Fruit fly (Drosophila melanogaster) whole organism: ENCODE measurements around the gene CG12522.

ENCODE experiments used
- CG8478 ChIP-seq: fragments of >200 bp; optimal IDR thresholded peaks from 2 replicates; lab custom pipeline; 2018; ENCODE audit warnings: inconsistent platforms
- Dll ChIP-seq: fragments of >200 bp; optimal IDR thresholded peaks from 2 replicates; lab custom pipeline; 2017
- EcR ChIP-seq, 2 experiments: fragments of >200 bp; optimal IDR thresholded peaks; 2 replicates each; lab custom pipeline; 2017; ENCODE audit warnings: missing biosample characterization in 2 of 2, missing genetic modification characterization in 2 of 2, missing genetic modification reagents in 2 of 2
- pan ChIP-seq: fragments of >200 bp; optimal IDR thresholded peaks from 2 replicates; lab custom pipeline; 2017
- psq ChIP-seq: fragments of >200 bp; optimal IDR thresholded peaks from 2 replicates; lab custom pipeline; 2017
- usp ChIP-seq: fragments of >200 bp; optimal IDR thresholded peaks from 2 replicates; lab custom pipeline; 2017; ENCODE audit warnings: missing biosample characterization, missing genetic modification characterization, mixed read lengths

Gene CG12522

DNA sequence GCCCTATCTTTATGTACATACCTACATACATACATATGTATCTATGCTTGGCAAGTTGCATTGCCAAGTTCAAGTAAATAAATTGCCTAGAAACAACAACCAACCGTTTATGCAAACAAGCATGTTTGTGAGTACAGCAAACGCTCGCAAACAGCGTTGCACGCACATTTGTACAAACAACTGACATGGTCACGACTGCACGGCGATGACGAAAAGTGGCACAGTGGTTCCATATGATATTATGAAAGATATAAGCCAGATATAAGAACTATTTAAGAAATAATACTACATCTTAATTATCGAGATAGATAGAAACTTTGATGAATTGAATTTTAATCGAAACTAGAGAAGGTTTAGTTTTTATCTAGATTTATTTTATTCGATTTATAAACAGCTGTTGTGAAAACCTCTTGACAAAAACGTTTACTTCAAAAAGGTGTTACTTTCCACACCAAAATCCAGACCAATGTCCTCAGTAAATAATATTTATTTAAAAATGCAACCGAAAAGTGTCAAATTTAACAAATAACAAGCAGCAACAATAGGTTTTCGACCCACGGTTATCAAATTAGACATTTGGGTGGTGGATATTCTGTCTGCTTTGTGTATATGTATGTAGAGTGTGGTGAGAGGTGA is 18.1 kb upstream of the CG12522 start:
- TF ChIP-seq psq (lab: Kevin White, UChicago) (no peak), usp (GFP tag; lab: Kevin White, UChicago) (no peak), Dll (no peak), pan (no peak), CG8478 (lab: Kevin White, UChicago) (no peak), EcR (GFP tag; optimal IDR thresholded peaks at IDR 0.05; lab: Kevin White, UChicago) (no peak)

DNA sequence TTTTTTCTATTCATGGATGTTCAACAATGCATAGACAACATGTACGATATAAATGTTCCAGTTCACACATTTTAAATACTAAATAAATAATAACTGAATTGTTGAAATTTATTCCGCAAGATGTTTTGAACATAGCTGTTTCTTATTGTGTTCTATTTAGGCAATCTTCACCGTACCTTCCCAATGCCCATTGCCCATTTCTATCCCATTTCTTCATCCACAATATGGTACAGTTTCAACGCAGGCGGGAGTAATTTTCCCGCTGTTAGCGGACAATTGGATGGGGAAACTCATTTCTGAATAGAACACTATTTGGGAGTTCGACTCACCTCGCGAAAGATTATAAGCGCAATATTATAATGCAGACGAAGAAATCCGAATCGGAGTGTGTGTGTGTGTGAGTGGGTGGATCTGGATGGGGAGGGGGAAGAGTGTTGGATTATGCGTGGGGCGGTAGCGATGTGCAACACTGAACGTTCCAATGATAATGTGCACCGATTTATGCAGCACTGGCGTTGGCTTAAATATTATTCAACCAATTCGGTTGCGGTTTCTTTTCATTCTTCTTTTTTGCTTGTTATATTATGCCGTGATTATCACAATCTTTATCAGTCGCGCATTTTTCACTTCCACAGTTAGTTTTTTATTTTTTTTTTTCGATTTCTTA is 16.0 kb upstream of the CG12522 start:
- TF ChIP-seq pan (no peak), usp (GFP tag; lab: Kevin White, UChicago) (no peak), CG8478 (lab: Kevin White, UChicago) (no peak), psq (lab: Kevin White, UChicago) (no peak), Dll (no peak), EcR (GFP tag; optimal IDR thresholded peaks at IDR 0.05; lab: Kevin White, UChicago) (no peak)

DNA sequence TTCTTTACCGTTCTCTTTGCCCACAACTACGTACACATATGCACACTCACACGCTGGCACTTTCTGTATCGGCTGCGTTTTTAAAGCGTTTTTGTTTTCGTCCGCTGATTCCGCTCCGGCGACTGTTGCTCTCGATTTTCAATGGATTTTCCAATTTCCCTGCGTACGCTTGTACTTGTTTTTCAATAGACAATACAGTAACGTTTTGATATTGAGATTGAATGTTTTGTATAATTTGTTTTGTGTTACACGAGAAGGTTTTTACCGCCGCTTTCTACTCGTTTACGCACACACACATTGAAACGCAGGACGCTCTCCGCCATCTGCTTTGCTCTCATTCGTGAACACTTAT is 15.4 kb upstream of the CG12522 start:
- TF ChIP-seq usp (GFP tag; lab: Kevin White, UChicago) (no peak), Dll (no peak), EcR (GFP tag; optimal IDR thresholded peaks at IDR 0.05; lab: Kevin White, UChicago) (no peak), psq (lab: Kevin White, UChicago) (no peak), pan (no peak), CG8478 (lab: Kevin White, UChicago) (no peak)

DNA sequence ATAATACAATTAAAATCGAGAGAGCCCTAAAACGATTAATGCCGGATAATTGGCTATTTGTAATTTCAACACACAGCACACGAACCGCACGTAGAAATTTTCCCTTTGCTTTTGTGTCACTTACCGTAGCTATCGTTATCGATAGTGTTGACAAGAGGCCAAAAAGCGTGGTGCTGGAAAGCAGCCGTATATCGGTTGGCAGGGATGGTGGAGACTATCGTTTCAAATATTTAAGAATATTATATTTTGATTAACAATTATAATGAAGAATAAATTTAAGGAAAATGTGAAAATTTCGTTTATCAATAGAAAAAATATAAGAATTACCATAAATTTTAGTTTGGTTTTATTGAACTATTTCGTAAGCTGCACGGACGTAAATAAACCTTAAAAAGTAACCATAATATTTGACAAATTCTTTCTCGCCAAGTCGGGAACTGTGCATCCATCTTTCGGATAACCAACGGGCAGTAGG is 15.0 kb upstream of the CG12522 start, which contains the start of gene JIL-1:
Gene JIL-1 (minus strand): TSS at position 148 of the 475 bp plus-strand sequence.
- no peak for TF ChIP-seq usp (GFP tag; lab: Kevin White, UChicago)
- no peak for TF ChIP-seq psq (lab: Kevin White, UChicago)

DNA sequence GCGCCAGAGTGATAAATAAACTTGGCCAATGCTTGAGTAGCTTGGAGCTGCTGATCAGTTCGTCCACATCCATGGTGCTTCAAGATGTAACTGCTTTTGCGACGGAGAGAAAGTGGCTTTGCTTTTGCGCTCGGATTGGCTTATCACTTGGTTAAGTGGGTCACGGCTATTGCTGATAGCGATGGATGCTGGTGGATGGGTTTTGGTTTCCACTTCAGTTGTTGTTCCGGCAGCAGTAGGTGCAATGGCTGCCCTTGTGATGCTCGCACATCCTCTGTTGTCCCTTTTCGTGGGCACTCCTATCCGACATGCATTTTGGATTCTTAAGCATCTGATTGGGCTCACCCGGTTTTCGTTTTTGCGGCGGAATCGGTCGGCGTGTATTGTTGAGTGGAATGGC is 13.8 kb upstream of the CG12522 start:
- no peak for TF ChIP-seq Dll

DNA sequence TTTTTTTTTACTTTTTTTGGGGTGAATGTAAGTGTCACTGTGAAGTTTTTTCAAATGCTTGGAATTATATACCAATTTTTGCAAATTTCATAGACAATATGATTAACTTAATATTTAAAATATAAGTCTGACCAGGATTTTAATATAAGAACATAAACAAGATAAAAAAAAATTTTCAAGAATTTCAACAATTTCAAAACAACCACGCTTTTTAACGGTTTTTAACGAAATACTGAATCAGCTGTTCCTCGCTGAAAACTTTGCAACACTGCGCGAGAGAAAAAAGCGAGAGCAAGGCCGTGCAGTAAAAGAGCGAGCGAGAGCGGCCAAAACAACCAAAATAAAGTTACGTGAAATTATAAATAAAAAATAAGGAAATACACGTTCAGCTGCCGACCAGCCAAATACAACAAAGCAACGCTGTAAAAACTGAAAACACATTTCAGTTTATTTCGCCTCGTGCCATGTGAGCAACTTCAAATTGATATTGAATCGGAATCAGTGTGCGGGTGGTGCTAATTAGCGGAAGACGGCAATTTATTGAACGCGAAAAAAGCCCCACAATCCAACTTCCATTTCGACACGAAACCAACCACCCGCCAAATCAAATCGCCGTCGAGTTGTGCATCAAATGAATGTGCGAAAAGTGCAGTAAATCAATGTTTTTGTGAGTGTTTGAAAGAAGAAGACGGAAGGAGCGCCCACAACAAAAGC is 11.7 kb upstream of the CG12522 start, which contains the start of the genes CG46439, Iyd and CG33947:
Gene CG46439 (minus strand): TSS at position 51 of the 714 bp plus-strand sequence.
Gene Iyd (minus strand): TSS at position 51 of the 714 bp plus-strand sequence.
Gene CG33947 (plus strand): TSS at position 302 of the 714 bp plus-strand sequence.
- TF ChIP-seq usp (GFP tag; lab: Kevin White, UChicago) (no peak), pan (no peak), Dll (no peak), CG8478 (lab: Kevin White, UChicago) (no peak), psq (lab: Kevin White, UChicago) (no peak), EcR (GFP tag; optimal IDR thresholded peaks at IDR 0.05; lab: Kevin White, UChicago) (no peak)

DNA sequence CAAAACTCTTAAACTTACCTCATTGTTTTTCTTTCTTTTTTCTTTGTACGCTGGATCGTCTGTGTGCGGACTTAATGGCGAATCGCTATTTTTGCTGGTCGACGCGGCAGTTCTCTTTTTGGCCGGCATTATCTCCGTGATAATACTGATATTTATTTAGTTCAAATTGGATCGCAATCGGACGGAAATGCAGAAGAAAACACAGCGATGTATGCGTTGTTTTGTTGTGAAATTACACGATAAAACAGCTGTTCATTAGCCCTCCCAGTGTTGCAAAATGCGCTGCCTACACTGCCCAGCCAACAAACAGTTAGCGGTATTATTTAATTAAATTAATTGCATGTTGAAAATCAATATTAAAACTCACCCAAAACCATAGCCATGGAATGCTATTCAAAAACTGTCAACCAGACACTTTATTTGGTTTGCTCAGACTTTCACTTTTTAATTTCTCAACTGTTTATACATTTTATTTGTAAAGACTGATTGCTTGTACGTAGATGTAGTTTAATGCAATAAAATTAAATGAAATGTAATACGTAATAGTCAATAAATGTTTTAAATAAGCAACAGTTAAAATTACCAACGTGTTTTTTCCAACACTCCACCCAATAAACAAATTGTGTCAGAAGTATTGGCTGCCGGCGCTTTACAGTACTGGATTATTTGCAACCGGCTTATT is 9.9 kb upstream of the CG12522 start, which contains the start of the genes Irbp18 and APP-BP1:
Gene Irbp18 (minus strand): TSS at position 205 of the 682 bp plus-strand sequence.
Gene APP-BP1 (plus strand): TSS at position 431 of the 682 bp plus-strand sequence.
- TF ChIP-seq EcR (GFP tag; optimal IDR thresholded peaks at IDR 0.05; lab: Kevin White, UChicago): no peak
- TF ChIP-seq pan: no peak
- TF ChIP-seq Dll: no peak
- no peak for TF ChIP-seq usp (GFP tag; lab: Kevin White, UChicago)
- TF ChIP-seq CG8478 (lab: Kevin White, UChicago): no peak
- no peak for TF ChIP-seq psq (lab: Kevin White, UChicago)

DNA sequence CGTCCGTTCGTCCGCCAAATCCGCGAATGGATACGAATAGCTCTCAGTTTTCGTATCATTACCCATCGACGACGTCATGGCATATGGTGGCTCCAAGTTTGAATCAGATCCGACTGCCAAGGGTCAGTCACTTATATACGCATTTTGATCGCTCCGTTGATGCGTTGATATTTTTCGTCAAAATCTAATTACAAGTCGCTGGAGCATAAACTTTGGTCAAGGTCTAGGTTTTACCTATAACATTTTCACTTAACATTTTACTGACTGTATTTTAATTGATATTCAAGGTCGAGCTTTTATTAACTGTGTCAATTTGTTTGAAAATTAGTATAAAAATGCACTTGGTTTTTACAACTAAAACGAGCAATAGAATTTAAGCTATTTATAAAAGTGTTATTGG is 6.4 kb upstream of the CG12522 start, which contains the start of gene Elo68beta:
Gene Elo68beta (minus strand): TSS at position 101 of the 400 bp plus-strand sequence.
- no peak for TF ChIP-seq pan
- no peak for TF ChIP-seq usp (GFP tag; lab: Kevin White, UChicago)

DNA sequence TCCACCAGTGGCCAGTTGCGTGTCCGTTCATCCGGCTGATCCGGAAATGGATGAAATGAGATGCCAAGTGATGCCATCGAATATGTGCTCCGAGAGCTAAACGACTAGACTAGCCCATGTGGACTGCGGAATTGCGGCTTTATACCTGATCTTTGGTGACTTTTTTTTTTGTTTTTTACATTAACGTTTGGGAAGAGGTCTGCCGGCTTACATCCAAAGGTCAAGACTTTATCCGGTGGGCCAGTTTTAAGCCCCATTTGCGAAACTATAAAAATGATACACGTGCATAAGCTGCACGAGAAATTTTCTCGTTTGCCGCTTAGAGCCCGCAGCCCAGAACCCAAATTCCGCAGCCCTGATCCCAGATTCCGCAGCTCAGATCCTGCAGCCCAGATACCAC is 5.1 kb upstream of the CG12522 start, which contains the start of gene Elo68alpha:
Gene Elo68alpha (minus strand): TSS at position 101 of the 400 bp plus-strand sequence.
- TF ChIP-seq psq (lab: Kevin White, UChicago) (no peak), usp (GFP tag; lab: Kevin White, UChicago) (no peak), Dll (no peak), pan (no peak), EcR (GFP tag; optimal IDR thresholded peaks at IDR 0.05; lab: Kevin White, UChicago) (no peak), CG8478 (lab: Kevin White, UChicago) (no peak)

DNA sequence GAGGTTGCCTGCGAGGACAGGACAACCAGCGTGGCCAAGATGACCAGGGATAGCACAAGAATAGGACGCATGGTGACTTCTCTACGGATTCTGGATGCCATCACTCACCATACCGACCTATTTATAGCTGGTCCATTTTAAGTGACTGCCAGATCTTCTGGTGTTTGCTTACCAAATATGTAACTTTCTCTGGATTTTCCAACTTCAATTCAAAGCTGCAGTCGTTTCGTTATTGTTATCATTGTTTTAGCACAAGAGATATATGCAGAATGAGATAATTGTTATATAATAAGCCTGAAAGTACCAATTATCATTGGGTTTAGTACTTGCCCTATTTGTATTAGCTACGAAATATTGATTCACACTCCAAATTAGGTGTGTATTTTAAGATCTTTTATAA is 4.3 kb upstream of the CG12522 start, which contains the start of gene CG32071:
Gene CG32071 (minus strand): TSS at position 101 of the 400 bp plus-strand sequence.
- no peak for TF ChIP-seq usp (GFP tag; lab: Kevin White, UChicago)
- TF ChIP-seq pan: no peak
- no peak for TF ChIP-seq CG8478 (lab: Kevin White, UChicago)
- TF ChIP-seq psq (lab: Kevin White, UChicago): no peak
- no peak for TF ChIP-seq Dll
- TF ChIP-seq EcR (GFP tag; optimal IDR thresholded peaks at IDR 0.05; lab: Kevin White, UChicago): no peak

DNA sequence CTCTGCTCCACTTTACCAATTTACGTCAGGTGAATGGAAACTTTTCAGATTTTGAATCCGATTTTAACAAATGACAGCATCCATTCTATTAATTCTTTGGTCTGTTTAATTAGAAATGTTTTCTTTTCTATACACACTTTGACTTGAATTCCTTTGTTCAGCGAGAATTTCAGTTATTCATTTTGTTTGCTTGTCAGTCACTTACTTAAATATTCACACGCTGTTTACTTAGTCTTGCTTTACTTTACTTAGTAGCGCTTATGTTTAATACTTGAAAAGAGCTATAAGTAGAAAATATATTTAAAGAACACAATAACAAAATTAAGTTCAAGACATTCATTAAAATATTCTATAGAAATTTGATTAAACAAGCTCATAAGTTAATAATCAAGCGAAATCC is 603 bp upstream of the CG12522 start, which contains the start of gene CG32073:
Gene CG32073 (minus strand): TSS at position 151 of the 400 bp plus-strand sequence.
- no peak for TF ChIP-seq psq (lab: Kevin White, UChicago)
- no peak for TF ChIP-seq Dll
- no peak for TF ChIP-seq pan
- TF ChIP-seq EcR (GFP tag; optimal IDR thresholded peaks at IDR 0.05; lab: Kevin White, UChicago): no peak
- no peak for TF ChIP-seq CG8478 (lab: Kevin White, UChicago)
- TF ChIP-seq usp (GFP tag; lab: Kevin White, UChicago): no peak
